Worm (Caenorhabditis elegans): Measurements from ENCODE around the gene ZK355.3.

ZK355.3 gene

ce11 chrII:2946438-2946837, 19.0 kb upstream of the ZK355.3 start, which contains the start of gene srw-79:
srw-79 (plus strand) TSS chrII:2946738.
- TF ChIP-seq W03F9.2 (tag; optimal IDR thresholded peaks at IDR 0.05): no peak
- TF ChIP-seq him-1 (tag; optimal IDR thresholded peaks at IDR 0.05): no peak
- no peak for TF ChIP-seq dao-5 (tag; optimal IDR thresholded peaks at IDR 0.05)

DNA sequence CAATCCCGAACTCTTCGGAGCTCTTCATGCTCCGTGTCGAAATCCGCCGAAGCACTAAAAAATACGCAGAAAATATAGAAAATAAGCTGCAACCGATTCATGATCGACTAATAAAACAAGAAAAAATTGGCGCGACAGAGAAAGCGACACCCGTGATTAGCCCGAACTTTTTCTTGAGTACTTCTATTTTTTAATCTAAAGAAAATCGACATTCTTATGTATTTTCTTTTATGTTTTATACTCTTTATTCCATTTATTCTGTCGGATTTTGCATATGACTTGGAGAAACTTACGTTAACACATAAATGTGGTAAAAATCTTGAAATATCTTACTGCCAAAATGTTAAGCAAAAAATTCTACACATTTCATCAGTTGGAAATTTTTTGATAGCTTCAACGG, 16.5 kb upstream of the ZK355.3 start, which contains the start of the genes irld-50 and irld-49:
Gene irld-50, minus strand, starts transcription at position 101 of the 400 bp plus-strand sequence.
Gene irld-49, plus strand, starts transcription at position 211 of the 400 bp plus-strand sequence.
- TF ChIP-seq dao-5 (tag; optimal IDR thresholded peaks at IDR 0.05): no peak
- no peak for TF ChIP-seq him-1 (tag; optimal IDR thresholded peaks at IDR 0.05)
- TF ChIP-seq W03F9.2 (tag; optimal IDR thresholded peaks at IDR 0.05): no peak

- TF ChIP-seq dao-5 (tag; optimal IDR thresholded peaks at IDR 0.05) (no peak), him-1 (tag; optimal IDR thresholded peaks at IDR 0.05) (no peak), W03F9.2 (tag; optimal IDR thresholded peaks at IDR 0.05) (no peak)
These were observed 13.3 kb upstream of the ZK355.3 start, which contains the start of gene irld-66 for ce11 chrII:2940747-2941146. irld-66 (minus strand) TSS chrII:2940847.

- no peak for TF ChIP-seq dao-5 (tag; optimal IDR thresholded peaks at IDR 0.05)
- TF ChIP-seq W03F9.2 (tag; optimal IDR thresholded peaks at IDR 0.05): no peak
- no peak for TF ChIP-seq him-1 (tag; optimal IDR thresholded peaks at IDR 0.05)
These were observed 12.2 kb upstream of the ZK355.3 start for ce11 chrII:2939681-2940080.

- TF ChIP-seq dao-5 (tag; optimal IDR thresholded peaks at IDR 0.05) (no peak), W03F9.2 (tag; optimal IDR thresholded peaks at IDR 0.05) (no peak), him-1 (tag; optimal IDR thresholded peaks at IDR 0.05) (no peak)
These were observed 10.4 kb upstream of the ZK355.3 start, which contains the start of gene irld-65 for ce11 chrII:2937852-2938251. irld-65 (minus strand) TSS chrII:2937952.

DNA sequence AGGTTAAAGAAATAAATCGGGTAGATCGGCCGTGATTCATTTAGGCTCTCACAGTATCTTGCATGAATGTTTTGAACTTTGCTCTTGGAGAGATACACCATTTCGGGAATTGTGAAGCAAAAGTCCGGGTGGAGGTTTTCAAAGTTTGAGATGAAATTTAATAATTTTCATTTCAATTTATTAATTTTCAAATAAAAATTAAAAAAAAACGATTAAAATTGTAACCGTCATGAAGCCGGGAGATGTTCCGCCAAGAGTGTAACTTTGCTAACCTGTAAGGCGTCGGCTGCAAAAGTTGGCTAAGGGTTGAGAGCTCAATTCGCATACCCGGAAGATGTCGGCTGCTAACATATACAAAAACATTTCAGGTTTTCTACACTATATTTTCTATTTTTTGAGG, 6.9 kb upstream of the ZK355.3 start, which contains the start of gene irld-67:
Gene irld-67, minus strand, starts transcription at position 101 of the 400 bp plus-strand sequence.
- no peak for TF ChIP-seq him-1 (tag; optimal IDR thresholded peaks at IDR 0.05)
- TF ChIP-seq dao-5 (tag; optimal IDR thresholded peaks at IDR 0.05): no peak
- TF ChIP-seq W03F9.2 (tag; optimal IDR thresholded peaks at IDR 0.05): no peak

DNA sequence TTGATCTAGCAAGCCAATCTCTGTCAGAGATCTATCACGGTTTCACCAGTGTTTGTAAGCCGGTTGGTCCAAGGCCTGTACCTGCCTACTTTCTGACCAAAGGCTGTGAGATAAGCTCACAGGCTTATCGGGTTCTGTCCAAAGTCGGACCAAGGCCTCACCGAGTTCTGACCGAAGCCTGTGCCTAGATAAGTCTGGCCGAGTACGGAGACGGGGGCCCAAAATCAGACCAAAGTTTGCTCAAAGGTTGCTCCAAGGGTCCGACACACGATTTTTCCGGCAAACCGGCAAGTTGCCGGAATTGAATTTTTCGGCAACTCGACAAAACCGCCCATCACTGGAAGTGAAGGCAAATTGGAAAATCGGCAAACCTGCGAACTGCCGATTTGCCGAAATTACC, 4.1 kb upstream of the ZK355.3 start:
- TF ChIP-seq dao-5 (tag; optimal IDR thresholded peaks at IDR 0.05): no peak
- no peak for TF ChIP-seq him-1 (tag; optimal IDR thresholded peaks at IDR 0.05)
- TF ChIP-seq W03F9.2 (tag; optimal IDR thresholded peaks at IDR 0.05): no peak

DNA sequence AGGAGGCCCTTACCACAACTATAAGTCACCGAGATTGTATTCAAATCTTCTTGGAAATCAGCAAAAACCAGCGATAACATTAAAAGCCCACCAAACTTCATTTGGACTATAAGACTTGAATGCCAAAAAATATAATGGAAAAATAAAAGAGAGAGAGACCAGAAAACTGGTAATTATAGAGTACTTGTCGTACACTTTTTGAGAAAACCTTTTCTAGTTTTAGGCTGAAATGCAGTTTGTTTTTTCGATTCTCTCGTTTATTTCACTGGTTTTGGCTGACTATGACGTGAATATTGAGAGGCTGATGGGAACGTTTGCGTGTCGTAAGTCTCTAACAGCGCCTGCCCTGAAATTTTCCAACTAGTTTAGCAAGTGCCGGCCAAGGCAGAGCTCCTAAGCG, 3.1 kb upstream of the ZK355.3 start, which contains the start of the genes irld-64 and irld-63:
Gene irld-64, minus strand, starts transcription at position 101 of the 400 bp plus-strand sequence.
Gene irld-63, plus strand, starts transcription at position 230 of the 400 bp plus-strand sequence.
- TF ChIP-seq him-1 (tag; optimal IDR thresholded peaks at IDR 0.05) (no peak), dao-5 (tag; optimal IDR thresholded peaks at IDR 0.05) (no peak), W03F9.2 (tag; optimal IDR thresholded peaks at IDR 0.05) (no peak)

ce11 chrII:2929846-2930245, 2.4 kb upstream of the ZK355.3 start:
- TF ChIP-seq him-1 (tag; optimal IDR thresholded peaks at IDR 0.05) (no peak), dao-5 (tag; optimal IDR thresholded peaks at IDR 0.05) (no peak), W03F9.2 (tag; optimal IDR thresholded peaks at IDR 0.05) (no peak)

DNA sequence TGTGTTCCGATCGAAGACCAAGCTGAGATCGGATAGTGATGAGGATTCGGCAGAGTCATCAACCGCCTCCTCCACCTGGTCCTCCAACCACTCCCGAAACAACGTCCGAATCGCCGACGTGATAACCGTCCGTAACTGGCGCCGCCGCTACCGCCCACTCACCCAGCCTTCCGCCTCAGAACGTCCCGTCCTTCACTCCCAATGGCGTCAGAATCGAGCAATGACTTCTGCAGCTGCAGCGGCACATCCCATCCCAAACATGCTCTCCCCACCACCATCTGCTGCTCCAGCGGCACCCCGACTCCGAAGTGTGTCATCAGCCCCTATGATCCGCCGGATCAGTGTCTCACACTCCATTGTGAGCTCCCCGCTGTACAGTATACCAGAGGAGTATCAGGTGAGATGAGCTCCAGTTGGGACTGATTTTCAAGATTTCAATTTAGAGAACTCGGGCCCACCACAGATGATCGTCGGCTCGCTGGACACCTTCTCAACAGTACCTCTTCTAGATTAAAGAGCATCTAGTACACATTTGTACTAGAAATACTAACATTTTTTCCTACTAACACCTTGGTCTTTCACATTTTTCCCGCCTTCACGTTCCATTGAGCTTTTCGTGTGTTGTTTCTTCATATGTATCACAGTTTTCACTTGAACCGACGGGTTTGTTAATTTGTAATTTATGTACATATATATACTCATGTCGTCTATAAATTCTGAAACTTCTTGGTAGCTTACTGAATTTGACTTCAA, 1.5 kb downstream of the ZK355.3 start:
- TF ChIP-seq him-1 (tag; optimal IDR thresholded peaks at IDR 0.05): no peak
- no peak for TF ChIP-seq W03F9.2 (tag; optimal IDR thresholded peaks at IDR 0.05)
- TF ChIP-seq dao-5 (tag; optimal IDR thresholded peaks at IDR 0.05): no peak

DNA sequence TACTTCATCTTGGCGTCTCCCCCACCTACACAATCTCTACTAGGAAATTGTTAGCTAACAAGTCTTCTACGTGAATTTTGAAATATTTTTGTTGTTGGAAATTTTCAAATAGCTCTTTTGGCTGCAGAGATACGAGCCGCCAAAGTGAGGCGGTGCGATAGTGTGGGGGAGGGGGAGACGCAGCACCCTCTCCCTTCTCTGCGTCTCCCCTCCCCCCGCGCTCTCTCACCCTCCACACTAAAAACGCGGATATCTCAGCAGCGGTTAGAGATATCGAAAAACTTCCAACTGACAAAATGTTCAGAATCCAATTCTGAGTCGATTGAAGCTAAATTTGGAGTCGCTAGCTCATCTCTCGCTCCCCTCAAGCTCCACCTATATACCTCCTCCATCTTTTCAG, 2.4 kb downstream of the ZK355.3 start:
- TF ChIP-seq W03F9.2 (tag; optimal IDR thresholded peaks at IDR 0.05) (no peak), dao-5 (tag; optimal IDR thresholded peaks at IDR 0.05) (no peak), him-1 (tag; optimal IDR thresholded peaks at IDR 0.05) (no peak)

- no peak for TF ChIP-seq him-1 (tag; optimal IDR thresholded peaks at IDR 0.05)
- TF ChIP-seq dao-5 (tag; optimal IDR thresholded peaks at IDR 0.05): no peak
- no peak for TF ChIP-seq W03F9.2 (tag; optimal IDR thresholded peaks at IDR 0.05)
These were observed 3.8 kb downstream of the ZK355.3 start, which contains the start of gene ZK355.2 for ce11 chrII:2923617-2924016. ZK355.2 (plus strand) TSS chrII:2923917.

ce11 chrII:2922782-2923181, 4.7 kb downstream of the ZK355.3 start:
- no peak for TF ChIP-seq dao-5 (tag; optimal IDR thresholded peaks at IDR 0.05)
- TF ChIP-seq W03F9.2 (tag; optimal IDR thresholded peaks at IDR 0.05): no peak
- TF ChIP-seq him-1 (tag; optimal IDR thresholded peaks at IDR 0.05): no peak

DNA sequence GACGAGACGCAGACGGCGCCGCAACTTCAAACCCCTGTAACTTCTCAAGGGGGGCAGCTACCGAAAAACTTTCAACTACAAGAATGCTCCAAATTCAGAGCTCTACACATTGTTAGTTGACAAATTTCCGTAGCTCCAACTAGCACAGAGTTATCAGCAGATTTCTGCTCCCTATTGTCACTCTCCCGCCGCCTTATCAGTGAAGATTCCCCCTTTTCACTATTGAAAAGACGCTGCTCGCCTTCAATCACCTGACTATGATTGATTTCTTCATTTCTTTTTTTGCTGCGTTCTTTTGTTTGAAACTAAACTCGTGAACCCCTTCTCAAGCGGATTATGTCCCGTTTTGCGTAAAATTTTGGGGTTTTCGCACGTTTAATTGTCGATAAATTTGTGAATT, 5.1 kb downstream of the ZK355.3 start:
- TF ChIP-seq W03F9.2 (tag; optimal IDR thresholded peaks at IDR 0.05) (no peak), him-1 (tag; optimal IDR thresholded peaks at IDR 0.05) (no peak), dao-5 (tag; optimal IDR thresholded peaks at IDR 0.05) (no peak)
